Fruit fly (Drosophila melanogaster) whole organism, embryonic: ENCODE measurements around the gene Npc2a.

Source experiments
- Abd-B ChIP-seq: fragments of 200-800 bp; sonication (Bioruptor generic); optimal IDR thresholded peaks from 2 replicates; lab custom pipeline; 2018; ENCODE audit warnings: missing biosample characterization, mild to moderate bottlenecking, missing genetic modification characterization, moderate library complexity
- CG10267 ChIP-seq: fragments of 200-800 bp; sonication (Bioruptor generic); optimal IDR thresholded peaks from 2 replicates; lab custom pipeline; 2018; ENCODE audit warnings: missing biosample characterization, mild to moderate bottlenecking, missing genetic modification characterization, moderate library complexity
- CG11085 ChIP-seq: fragments of 200-800 bp; sonication (Bioruptor generic); IDR thresholded peaks from 2 replicates; pipeline ENCODE4 v1.3.6; 2022; ENCODE audit warnings: missing biosample characterization, missing genetic modification characterization
- CG12299 ChIP-seq: fragments of 200-800 bp; sonication (Bioruptor generic); optimal IDR thresholded peaks from 2 replicates; lab custom pipeline; 2018; ENCODE audit warnings: missing biosample characterization, mild to moderate bottlenecking, missing genetic modification characterization
- CG12659 ChIP-seq: fragments of 200-800 bp; sonication (Bioruptor generic); optimal IDR thresholded peaks from 3 replicates; lab custom pipeline; 2017; ENCODE audit warnings: mild to moderate bottlenecking, missing biosample characterization, missing genetic modification reagents, missing genetic modification characterization
- CG14667 ChIP-seq: fragments of 200-800 bp; sonication (Bioruptor generic); IDR thresholded peaks from 2 replicates; pipeline ENCODE4 v1.3.6; 2022; ENCODE audit warnings: missing biosample characterization, missing genetic modification characterization
- CG15011 ChIP-seq: fragments of 200-800 bp; sonication (Bioruptor generic); optimal IDR thresholded peaks from 3 replicates; lab custom pipeline; 2018; ENCODE audit warnings: missing biosample characterization, mild to moderate bottlenecking, missing genetic modification characterization
- CG1647 ChIP-seq: fragments of 200-800 bp; sonication (Bioruptor generic); optimal IDR thresholded peaks from 3 replicates; lab custom pipeline; 2016; ENCODE audit warnings: missing biosample characterization, missing genetic modification characterization
- CG16813 ChIP-seq: fragments of 200-800 bp; sonication (Bioruptor generic); IDR thresholded peaks from 3 replicates; pipeline ENCODE4 v1.3.6; 2022; ENCODE audit warnings: missing biosample characterization, missing genetic modification characterization; ENCODE audit not compliant: partially characterized antibody
- CG2120 ChIP-seq: fragments of 200-800 bp; sonication (Bioruptor generic); optimal IDR thresholded peaks from 3 replicates; lab custom pipeline; 2016; ENCODE audit warnings: missing biosample characterization, missing genetic modification characterization
- CG31224 ChIP-seq: fragments of 200-800 bp; sonication (Bioruptor generic); IDR thresholded peaks from 2 replicates; pipeline ENCODE4 v1.3.6; 2022; ENCODE audit warnings: missing biosample characterization, missing genetic modification characterization
- CG5245 ChIP-seq: fragments of 200-800 bp; sonication (Bioruptor generic); optimal IDR thresholded peaks from 3 replicates; lab custom pipeline; 2016; ENCODE audit warnings: missing biosample characterization, missing genetic modification characterization
- CG6175 ChIP-seq: fragments of 200-800 bp; sonication (Bioruptor generic); IDR thresholded peaks from 3 replicates; pipeline ENCODE4 v1.3.6; 2022; ENCODE audit warnings: missing biosample characterization, missing genetic modification characterization
- CG6654 ChIP-seq: fragments of 200-800 bp; sonication (Bioruptor generic); optimal IDR thresholded peaks from 2 replicates; lab custom pipeline; 2017; ENCODE audit warnings: missing biosample characterization, mild to moderate bottlenecking, missing genetic modification characterization
- CG7556 ChIP-seq: fragments of 200-800 bp; sonication (Bioruptor generic); optimal IDR thresholded peaks from 2 replicates; lab custom pipeline; 2017; ENCODE audit warnings: missing biosample characterization, mild to moderate bottlenecking, missing genetic modification characterization
- CkIIα-i1 ChIP-seq: fragments of 200-800 bp; sonication (Bioruptor generic); IDR thresholded peaks from 2 replicates; pipeline ENCODE4 v1.3.6; 2022; ENCODE audit warnings: missing biosample characterization, missing genetic modification characterization
- Dip3 ChIP-seq: fragments of 200-800 bp; sonication (Bioruptor generic); optimal IDR thresholded peaks from 3 replicates; lab custom pipeline; 2016; ENCODE audit warnings: missing biosample characterization, missing genetic modification characterization
- Doc2 ChIP-seq: fragments of 200-800 bp; sonication (Bioruptor generic); IDR thresholded peaks from 2 replicates; pipeline ENCODE4 v1.3.6; 2022; ENCODE audit warnings: missing biosample characterization, missing genetic modification characterization
- Dp ChIP-seq: fragments of 200-800 bp; sonication (Bioruptor generic); optimal IDR thresholded peaks from 2 replicates; lab custom pipeline; 2018; ENCODE audit warnings: missing biosample characterization, mild to moderate bottlenecking, missing genetic modification characterization, moderate library complexity
- Elba2 ChIP-seq: fragments of 200-800 bp; sonication (Bioruptor generic); optimal IDR thresholded peaks from 3 replicates; lab custom pipeline; 2016; ENCODE audit warnings: missing biosample characterization, missing genetic modification characterization
- GATAe ChIP-seq: fragments of 200-800 bp; sonication (Bioruptor generic); conservative IDR thresholded peaks from 2 replicates; pipeline ENCODE4 v1.3.6; 2022; ENCODE audit warnings: missing biosample characterization, missing genetic modification characterization
- Hey ChIP-seq: fragments of 200-800 bp; sonication (Bioruptor generic); optimal IDR thresholded peaks from 3 replicates; lab custom pipeline; 2018; ENCODE audit warnings: missing biosample characterization, mild to moderate bottlenecking, missing genetic modification characterization
- Lim3 ChIP-seq: fragments of 200-800 bp; sonication (Bioruptor generic); IDR thresholded peaks from 2 replicates; pipeline ENCODE4 v1.3.6; 2022; ENCODE audit warnings: missing biosample characterization, missing genetic modification characterization
- Max ChIP-seq: fragments of 200-800 bp; sonication (Bioruptor generic); optimal IDR thresholded peaks from 2 replicates; lab custom pipeline; 2016; ENCODE audit warnings: missing biosample characterization, mild to moderate bottlenecking, missing genetic modification characterization
- NC2α ChIP-seq: fragments of 200-800 bp; sonication (Bioruptor generic); optimal IDR thresholded peaks from 2 replicates; lab custom pipeline; 2016; ENCODE audit warnings: missing biosample characterization, missing genetic modification characterization
- Neu2 ChIP-seq: fragments of 200-800 bp; sonication (Bioruptor generic); optimal IDR thresholded peaks from 3 replicates; lab custom pipeline; 2016; ENCODE audit warnings: missing biosample characterization, missing genetic modification characterization, borderline replicate concordance
- Sox100B ChIP-seq: fragments of 200-800 bp; sonication (Bioruptor generic); optimal IDR thresholded peaks from 3 replicates; lab custom pipeline; 2018; ENCODE audit warnings: missing biosample characterization, mild to moderate bottlenecking, missing genetic modification characterization
- Stat92E ChIP-seq, 3 experiments: fragments of >200 bp in 2 of 3; fragments of 200-800 bp in 1 of 3; sonication (Bioruptor generic) in 1 of 3; optimal IDR thresholded peaks; 2 replicates each; lab custom pipeline; 2017 to 2019; ENCODE audit warnings: missing biosample characterization in 3 of 3, missing genetic modification characterization in 3 of 3, mild to moderate bottlenecking in 1 of 3, moderate library complexity in 1 of 3
- amos ChIP-seq: fragments of 200-800 bp; sonication (Bioruptor generic); IDR thresholded peaks from 2 replicates; pipeline ENCODE4 v1.3.6; 2022; ENCODE audit warnings: missing biosample characterization, missing genetic modification characterization; ENCODE audit not compliant: partially characterized antibody
- bsh ChIP-seq, 2 experiments: fragments of 200-800 bp; sonication (Bioruptor generic); optimal IDR thresholded peaks; 2 replicates each; lab custom pipeline; 2017 to 2018; ENCODE audit warnings: mild to moderate bottlenecking in 2 of 2, missing biosample characterization in 2 of 2, missing genetic modification characterization in 2 of 2, moderate library complexity in 1 of 2
- cg ChIP-seq: fragments of 200-800 bp; sonication (Bioruptor generic); optimal IDR thresholded peaks from 3 replicates; lab custom pipeline; 2019; ENCODE audit warnings: missing biosample characterization, mild to moderate bottlenecking, missing genetic modification characterization, moderate library complexity
- chif ChIP-seq, 2 experiments: fragments of 200-800 bp; sonication (Bioruptor generic); optimal IDR thresholded peaks; 3 replicates each; lab custom pipeline; 2016; ENCODE audit warnings: missing biosample characterization in 2 of 2, missing genetic modification characterization in 2 of 2
- danr ChIP-seq: fragments of 200-800 bp; sonication (Bioruptor generic); IDR thresholded peaks from 2 replicates; pipeline ENCODE4 v1.3.6; 2022; ENCODE audit warnings: missing biosample characterization, missing genetic modification characterization
- esg ChIP-seq: fragments of 200-800 bp; sonication (Bioruptor generic); conservative IDR thresholded peaks from 2 replicates; pipeline ENCODE4 v1.3.6; 2022; ENCODE audit warnings: missing biosample characterization, missing genetic modification characterization
- hth ChIP-seq: fragments of >200 bp; optimal IDR thresholded peaks from 2 replicates; lab custom pipeline; 2017; ENCODE audit warnings: inconsistent platforms
- jing ChIP-seq: fragments of 200-800 bp; sonication (Bioruptor generic); optimal IDR thresholded peaks from 2 replicates; lab custom pipeline; 2018; ENCODE audit warnings: missing biosample characterization, mild to moderate bottlenecking, missing genetic modification characterization
- lbe ChIP-seq: fragments of 200-800 bp; sonication (Bioruptor generic); optimal IDR thresholded peaks from 2 replicates; lab custom pipeline; 2016; ENCODE audit warnings: missing biosample characterization, mild to moderate bottlenecking, missing genetic modification characterization
- lmd ChIP-seq: fragments of 200-800 bp; sonication (Bioruptor generic); IDR thresholded peaks from 2 replicates; pipeline ENCODE4 v1.3.6; 2022; ENCODE audit warnings: missing biosample characterization, missing genetic modification characterization
- nau ChIP-seq: fragments of 200-800 bp; sonication (Bioruptor generic); optimal IDR thresholded peaks from 3 replicates; lab custom pipeline; 2017; ENCODE audit warnings: missing biosample characterization, mild to moderate bottlenecking, missing genetic modification characterization, missing genetic modification reagents
- pfk ChIP-seq: fragments of 200-800 bp; sonication (Bioruptor generic); optimal IDR thresholded peaks from 2 replicates; lab custom pipeline; 2018; ENCODE audit warnings: missing biosample characterization, mild to moderate bottlenecking, missing genetic modification characterization, moderate library complexity
- ranshi ChIP-seq: fragments of 200-800 bp; sonication (Bioruptor generic); IDR thresholded peaks from 2 replicates; pipeline ENCODE4 v1.3.6; 2022; ENCODE audit warnings: missing biosample characterization, missing genetic modification characterization
- shn ChIP-seq: fragments of 200-800 bp; sonication (Bioruptor generic); optimal IDR thresholded peaks from 3 replicates; lab custom pipeline; 2016; ENCODE audit warnings: missing biosample characterization, missing genetic modification characterization
- slbo ChIP-seq: fragments of 200-800 bp; sonication (Bioruptor generic); IDR thresholded peaks from 2 replicates; pipeline ENCODE4 v1.3.6; 2022; ENCODE audit warnings: missing biosample characterization, missing genetic modification characterization
- unpg ChIP-seq: fragments of 200-800 bp; sonication (Bioruptor generic); optimal IDR thresholded peaks from 3 replicates; lab custom pipeline; 2018; ENCODE audit warnings: missing biosample characterization, mild to moderate bottlenecking, missing genetic modification characterization, moderate library complexity
- usp ChIP-seq: fragments of >200 bp; optimal IDR thresholded peaks from 2 replicates; lab custom pipeline; 2017; ENCODE audit warnings: missing biosample characterization, missing genetic modification characterization
- wek ChIP-seq: fragments of 200-800 bp; sonication (Bioruptor generic); optimal IDR thresholded peaks from 3 replicates; lab custom pipeline; 2018; ENCODE audit warnings: missing biosample characterization, mild to moderate bottlenecking, missing genetic modification characterization, moderate library complexity
- zfh2 ChIP-seq: fragments of 200-800 bp; sonication (Bioruptor generic); optimal IDR thresholded peaks from 2 replicates; lab custom pipeline; 2016; ENCODE audit warnings: missing biosample characterization, missing genetic modification characterization

Gene Npc2a

dm6 chr2L:2008980-2009954, 21.2 kb downstream of the Npc2a start, which contains the start of gene CG4238 (continued):
- TF ChIP-seq unpg (GFP tag; lab: Kevin White, UChicago) = no peak
- TF ChIP-seq CG2120 (GFP tag; lab: Kevin White, UChicago) = no peak
- no peak for TF ChIP-seq CG6654
- no peak for TF ChIP-seq shn
- no peak for TF ChIP-seq GATAe (GFP tag; lab: Robert Waterston, UW)
- no peak for TF ChIP-seq CG12299 (tag; lab: Kevin White, UChicago)
- TF ChIP-seq CG14667 (GFP tag; lab: Robert Waterston, UW) = no peak
- TF ChIP-seq usp (GFP tag; lab: Kevin White, UChicago) = no peak
- TF ChIP-seq amos = peak; percentile 71
- TF ChIP-seq CG10267 (tag; lab: Kevin White, UChicago) = peak; percentile 22
- peak in 1 of 3 experiments; percentile 26 for TF ChIP-seq Stat92E (GFP tag; optimal IDR thresholded peaks at IDR 0.05; lab: Kevin White, UChicago)
- TF ChIP-seq CG12659 (GFP tag; lab: Kevin White, UChicago) = peak; percentile 30
- no peak for TF ChIP-seq esg (GFP tag; lab: Robert Waterston, UW)
- no peak for TF ChIP-seq danr
- no peak for TF ChIP-seq Hey (tag; lab: Kevin White, UChicago)
- no peak for TF ChIP-seq chif (GFP tag; optimal IDR thresholded peaks at IDR 0.05; lab: Kevin White, UChicago)
- no peak for TF ChIP-seq nau
- TF ChIP-seq CG31224 (GFP tag; lab: Robert Waterston, UW) = no peak
- TF ChIP-seq CkIIα-i1 (GFP tag; lab: Robert Waterston, UW) = no peak
- no peak for TF ChIP-seq wek (GFP tag; lab: Kevin White, UChicago)
- TF ChIP-seq CG7556 (GFP tag; lab: Kevin White, UChicago) = no peak
- no peak for TF ChIP-seq CG1647 (GFP tag; lab: Kevin White, UChicago)
- TF ChIP-seq Max = peak; percentile 20
- no peak for TF ChIP-seq lmd (GFP tag; lab: Robert Waterston, UW)
- no peak for TF ChIP-seq NC2α (GFP tag; lab: Kevin White, UChicago)
- no peak for TF ChIP-seq ranshi (GFP tag; lab: Robert Waterston, UW)
- no peak for TF ChIP-seq Lim3 (GFP tag; lab: Robert Waterston, UW)
- no peak for TF ChIP-seq CG6175 (GFP tag; lab: Robert Waterston, UW)
- no peak for TF ChIP-seq pfk (GFP tag; lab: Kevin White, UChicago)
- no peak for TF ChIP-seq CG5245
- no peak for TF ChIP-seq bsh (GFP tag; optimal IDR thresholded peaks at IDR 0.05; lab: Kevin White, UChicago)
- no peak for TF ChIP-seq jing (GFP tag; lab: Kevin White, UChicago)
- TF ChIP-seq cg (GFP tag; lab: Kevin White, UChicago) = no peak
- TF ChIP-seq Abd-B (GFP tag; lab: Kevin White, UChicago) = peak; percentile 1
- TF ChIP-seq Dp = peak; percentile 42
- TF ChIP-seq hth (lab: Kevin White, UChicago) = no peak
- TF ChIP-seq Dip3 (GFP tag; lab: Kevin White, UChicago) = no peak
- no peak for TF ChIP-seq CG11085 (GFP tag; lab: Robert Waterston, UW)
- TF ChIP-seq Neu2 (GFP tag; lab: Kevin White, UChicago) = no peak
- no peak for TF ChIP-seq Sox100B
- TF ChIP-seq zfh2 (GFP tag; lab: Kevin White, UChicago) = no peak
- peak; percentile 84 for TF ChIP-seq CG16813 (GFP tag; lab: Robert Waterston, UW)
- no peak for TF ChIP-seq lbe (GFP tag; lab: Kevin White, UChicago)
- TF ChIP-seq CG15011 (GFP tag; lab: Kevin White, UChicago) = no peak
- TF ChIP-seq Doc2 = no peak
- TF ChIP-seq Elba2 = peak; percentile 79
- no peak for TF ChIP-seq slbo (GFP tag; lab: Robert Waterston, UW)
